Worm (Caenorhabditis elegans): Measurements from ENCODE around the gene C29A12.6.

Gene C29A12.6

DNA sequence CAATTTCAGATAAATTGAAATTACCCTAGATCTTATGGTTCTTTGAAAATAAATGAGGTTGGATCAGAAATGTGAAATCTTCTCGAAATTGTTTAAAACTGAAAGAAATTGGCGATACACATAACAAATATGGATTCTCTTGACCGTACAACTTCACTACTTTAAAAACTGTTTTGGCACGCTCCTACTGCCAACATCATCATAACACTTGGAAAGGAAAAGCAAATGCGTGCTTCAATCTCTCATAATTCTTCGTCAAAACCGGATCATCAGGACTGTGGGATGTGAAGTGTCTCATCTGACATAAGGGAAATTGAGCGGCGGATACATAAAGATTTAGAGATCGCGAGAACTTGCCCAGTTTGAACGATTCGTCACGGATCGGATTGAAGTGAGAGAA is 51.1 kb downstream of the C29A12.6 start, which contains the start of gene F32D8.7:
TSS of gene F32D8.7 (plus strand) at position 329 of the 400 bp plus-strand sequence.
- TF ChIP-seq nhr-23 (tag; optimal IDR thresholded peaks at IDR 0.05) = peak; percentile 1
- no peak for TF ChIP-seq fos-1 (tag; optimal IDR thresholded peaks at IDR 0.05)
- TF ChIP-seq fkh-10 (GFP tag; optimal IDR thresholded peaks at IDR 0.05) = no peak

DNA sequence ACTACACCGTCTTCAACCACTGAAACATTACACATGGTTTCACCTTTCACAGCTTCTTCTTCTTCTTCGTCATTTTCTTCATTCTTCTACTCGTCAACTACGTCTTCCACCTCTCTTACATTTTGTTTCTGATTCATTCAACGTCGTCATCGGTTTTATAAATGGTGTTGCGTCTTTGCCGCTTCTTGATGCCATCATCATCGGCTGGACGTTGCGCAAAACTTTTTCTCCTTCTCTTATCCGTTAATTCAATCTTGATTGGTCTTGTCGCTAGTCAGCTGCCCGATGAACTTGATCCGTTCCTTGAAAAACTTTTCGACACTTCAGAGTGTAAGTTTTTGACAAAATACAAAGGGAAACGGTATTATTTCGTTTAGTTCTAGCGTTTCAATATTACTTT is 51.6 kb downstream of the C29A12.6 start:
- peak; percentile 54 for TF ChIP-seq nhr-25 (tag; optimal IDR thresholded peaks at IDR 0.05)
- TF ChIP-seq tbx-2 (tag; optimal IDR thresholded peaks at IDR 0.05) = no peak
- TF ChIP-seq lin-39 (tag; optimal IDR thresholded peaks at IDR 0.05) = no peak
- TF ChIP-seq nhr-76 (tag; optimal IDR thresholded peaks at IDR 0.05) = no peak
- no peak for TF ChIP-seq fkh-2 (tag; optimal IDR thresholded peaks at IDR 0.05)
- TF ChIP-seq elt-2 (tag; optimal IDR thresholded peaks at IDR 0.05) = no peak
- TF ChIP-seq elt-1 (tag; optimal IDR thresholded peaks at IDR 0.05) = peak; percentile 29
- TF ChIP-seq jun-1 (tag; optimal IDR thresholded peaks at IDR 0.05) = no peak

ce11 chrV:10901125-10901524 is 54.1 kb downstream of the C29A12.6 start, which contains the start of gene spp-16:
TSS of gene spp-16 (minus strand) at chrV:10901303.
- TF ChIP-seq eor-1 (tag; optimal IDR thresholded peaks at IDR 0.05) = no peak
- no peak for TF ChIP-seq nhr-76 (tag; optimal IDR thresholded peaks at IDR 0.05)
- TF ChIP-seq ztf-4 (tag; optimal IDR thresholded peaks at IDR 0.05) = no peak
- TF ChIP-seq lin-15B (tag; optimal IDR thresholded peaks at IDR 0.05) = no peak
- no peak for TF ChIP-seq ZK546.5 (tag; optimal IDR thresholded peaks at IDR 0.05)
- no peak for TF ChIP-seq ama-1 (optimal IDR thresholded peaks at IDR 0.05)
- no peak for TF ChIP-seq fkh-10 (GFP tag; optimal IDR thresholded peaks at IDR 0.05)
- TF ChIP-seq pha-4 (tag; optimal IDR thresholded peaks at IDR 0.05) = no peak
- no peak for TF ChIP-seq ceh-16 (tag; optimal IDR thresholded peaks at IDR 0.05)
- TF ChIP-seq pqm-1 (tag; optimal IDR thresholded peaks at IDR 0.05) = peak; percentile 25
- peak; percentile 56 for TF ChIP-seq elt-2 (tag; optimal IDR thresholded peaks at IDR 0.05)
- TF ChIP-seq lin-39 (tag; optimal IDR thresholded peaks at IDR 0.05) = no peak
- no peak for TF ChIP-seq zag-1 (tag; optimal IDR thresholded peaks at IDR 0.05)
- no peak for TF ChIP-seq egl-5 (tag; optimal IDR thresholded peaks at IDR 0.05)
